Worm (Caenorhabditis elegans) whole organism, early embryonic: ENCODE data around the gene K09E2.1.

Experiments used
- B0310.2 ChIP-seq: sonication (generic microtip); optimal IDR thresholded peaks from 2 replicates; lab custom pipeline; 2016; ENCODE audit warnings: mild to moderate bottlenecking, missing genetic modification characterization, missing compliant biosample characterization
- ama-1 ChIP-seq: fragments of 150-350 bp; optimal IDR thresholded peaks from 2 replicates; lab custom pipeline; 2014
- ceh-13 ChIP-seq: fragments of 200-800 bp; sonication (Bioruptor generic); optimal IDR thresholded peaks from 2 replicates; lab custom pipeline; 2018; ENCODE audit warnings: mild to moderate bottlenecking, missing genetic modification characterization, missing compliant biosample characterization
- ets-7 ChIP-seq: sonication (generic microtip); optimal IDR thresholded peaks from 2 replicates; lab custom pipeline; 2016; ENCODE audit warnings: missing genotype, missing genetic modification characterization, missing compliant biosample characterization
- flt-1 ChIP-seq: fragments of 200-800 bp; sonication (Bioruptor generic); IDR thresholded peaks from 2 replicates; pipeline ENCODE4 v1.3.6; 2022; ENCODE audit warnings: missing genetic modification characterization, missing compliant biosample characterization
- hmbx-1 ChIP-seq: sonication (generic microtip); optimal IDR thresholded peaks from 2 replicates; lab custom pipeline; 2016; ENCODE audit warnings: mild to moderate bottlenecking, missing genetic modification characterization, missing compliant biosample characterization
- hnd-1 ChIP-seq: sonication (generic microtip); optimal IDR thresholded peaks from 2 replicates; lab custom pipeline; 2016; ENCODE audit warnings: missing genetic modification characterization, missing compliant biosample characterization
- pes-1 ChIP-seq: fragments of 200-800 bp; sonication (Bioruptor generic); IDR thresholded peaks from 2 replicates; pipeline ENCODE4 v1.3.6; 2022; ENCODE audit warnings: missing genetic modification reagents, missing genetic modification characterization, missing compliant biosample characterization
- scrt-1 ChIP-seq: fragments of 200-800 bp; sonication (Bioruptor generic); IDR thresholded peaks from 2 replicates; pipeline ENCODE4 v1.3.6; 2022; ENCODE audit warnings: missing genetic modification characterization, missing compliant biosample characterization
- sea-1 ChIP-seq: fragments of 200-800 bp; sonication (Bioruptor generic); conservative IDR thresholded peaks from 2 replicates; pipeline ENCODE4 v1.3.6; 2022; ENCODE audit warnings: missing genetic modification characterization, missing compliant biosample characterization
- tbx-37 ChIP-seq: fragments of 200-800 bp; sonication (Bioruptor generic); conservative IDR thresholded peaks from 2 replicates; pipeline ENCODE4 v1.3.6; 2022; ENCODE audit warnings: missing genetic modification reagents, missing genetic modification characterization, missing compliant biosample characterization
- tra-4 ChIP-seq: sonication (generic microtip); optimal IDR thresholded peaks from 2 replicates; lab custom pipeline; 2017; ENCODE audit warnings: missing genetic modification characterization, missing compliant biosample characterization

ce11 chrX:8659521-8659920 is 22.2 kb upstream of the K09E2.1 start:
- TF ChIP-seq hmbx-1 (tag; lab: Kevin White, UChicago) = no peak
- no peak for TF ChIP-seq tra-4 (tag; lab: Kevin White, UChicago)
- no peak for TF ChIP-seq ama-1
- TF ChIP-seq sea-1 (GFP tag; lab: Robert Waterston, UW) = no peak
- no peak for TF ChIP-seq hnd-1 (tag; lab: Kevin White, UChicago)
- TF ChIP-seq flt-1 = no peak
- TF ChIP-seq ceh-13 (GFP tag; lab: Kevin White, UChicago) = no peak
- no peak for TF ChIP-seq ets-7 (tag; lab: Kevin White, UChicago)
- no peak for TF ChIP-seq tbx-37 (GFP tag; lab: Robert Waterston, UW)
- no peak for TF ChIP-seq scrt-1 (GFP tag; lab: Robert Waterston, UW)
- TF ChIP-seq pes-1 = no peak
- no peak for TF ChIP-seq B0310.2
